Fruit fly (Drosophila melanogaster) whole organism, prepupa: Measurements from ENCODE around the gene CG7627.

ENCODE experiments used
- Blimp-1 ChIP-seq: fragments of 200-800 bp; sonication (Bioruptor generic); optimal IDR thresholded peaks from 3 replicates; lab custom pipeline; 2017; ENCODE audit warnings: missing biosample characterization, missing genetic modification characterization, mild to moderate bottlenecking, moderate library complexity, missing genetic modification reagents
- CG10669 ChIP-seq: fragments of 200-800 bp; sonication (Bioruptor generic); optimal IDR thresholded peaks from 3 replicates; lab custom pipeline; 2018; ENCODE audit warnings: missing biosample characterization, mild to moderate bottlenecking, missing genetic modification characterization, moderate library complexity
- CG11762 ChIP-seq: fragments of 200-800 bp; sonication (Bioruptor generic); optimal IDR thresholded peaks from 3 replicates; lab custom pipeline; 2016; ENCODE audit warnings: missing biosample characterization, missing genetic modification characterization; ENCODE audit not compliant: insufficient read depth
- CG11902 ChIP-seq: fragments of 200-800 bp; sonication (Bioruptor generic); optimal IDR thresholded peaks from 3 replicates; lab custom pipeline; 2016; ENCODE audit warnings: missing biosample characterization, missing genetic modification characterization
- CG15336 ChIP-seq: fragments of 200-800 bp; sonication (Bioruptor generic); IDR thresholded peaks from 2 replicates; pipeline ENCODE4 v1.3.6; 2022; ENCODE audit warnings: missing biosample characterization, missing genetic modification characterization
- CG3032 ChIP-seq: fragments of 200-800 bp; optimal IDR thresholded peaks from 2 replicates; lab custom pipeline; 2019; ENCODE audit warnings: missing biosample characterization, mild to moderate bottlenecking, missing genetic modification characterization, moderate library complexity
- CG31627 ChIP-seq: fragments of 200-800 bp; sonication (Bioruptor generic); optimal IDR thresholded peaks from 3 replicates; lab custom pipeline; 2016; ENCODE audit warnings: missing biosample characterization, missing genetic modification characterization
- CG34406 ChIP-seq: fragments of 200-800 bp; sonication (Bioruptor generic); optimal IDR thresholded peaks from 3 replicates; lab custom pipeline; 2016; ENCODE audit warnings: missing biosample characterization, missing genetic modification characterization
- CG3919 ChIP-seq: fragments of 200-800 bp; sonication (Bioruptor generic); optimal IDR thresholded peaks from 3 replicates; lab custom pipeline; 2016; ENCODE audit warnings: missing biosample characterization, missing genetic modification characterization
- CG4318 ChIP-seq: fragments of 200-800 bp; sonication (Bioruptor generic); optimal IDR thresholded peaks from 3 replicates; lab custom pipeline; 2017; ENCODE audit warnings: missing biosample characterization, mild to moderate bottlenecking, missing genetic modification characterization
- CG6163 ChIP-seq: fragments of 200-800 bp; sonication (Bioruptor generic); IDR thresholded peaks from 3 replicates; pipeline ENCODE4 v1.3.6; 2022; ENCODE audit warnings: missing biosample characterization, missing genetic modification characterization
- CG6854 ChIP-seq: fragments of 200-800 bp; sonication (Bioruptor generic); optimal IDR thresholded peaks from 2 replicates; lab custom pipeline; 2017; ENCODE audit warnings: missing biosample characterization, mild to moderate bottlenecking, missing genetic modification characterization
- CG7368 ChIP-seq: fragments of 200-800 bp; sonication (Bioruptor generic); optimal IDR thresholded peaks from 3 replicates; lab custom pipeline; 2016; ENCODE audit warnings: missing biosample characterization, missing genetic modification characterization
- CG8632 ChIP-seq: fragments of 200-800 bp; sonication (Bioruptor generic); optimal IDR thresholded peaks from 3 replicates; lab custom pipeline; 2016; ENCODE audit warnings: missing biosample characterization, missing genetic modification characterization
- CG9139 ChIP-seq: fragments of 200-800 bp; sonication (Bioruptor generic); optimal IDR thresholded peaks from 3 replicates; lab custom pipeline; 2017; ENCODE audit warnings: missing biosample characterization, mild to moderate bottlenecking, missing genetic modification characterization
- Ets21C ChIP-seq: fragments of 200-800 bp; sonication (Bioruptor generic); optimal IDR thresholded peaks from 3 replicates; lab custom pipeline; 2016; ENCODE audit warnings: missing biosample characterization, missing genetic modification characterization
- Hr38 ChIP-seq: sonication (Bioruptor generic); optimal IDR thresholded peaks from 2 replicates; lab custom pipeline; 2016; ENCODE audit warnings: missing biosample characterization, missing genetic modification characterization
- Hr39 ChIP-seq: fragments of 200-800 bp; sonication (Bioruptor generic); optimal IDR thresholded peaks from 2 replicates; lab custom pipeline; 2016; ENCODE audit warnings: missing biosample characterization, missing genetic modification characterization
- Lpt ChIP-seq: fragments of 200-800 bp; sonication (Bioruptor generic); optimal IDR thresholded peaks from 3 replicates; lab custom pipeline; 2016; ENCODE audit warnings: missing biosample characterization, missing genetic modification characterization
- OdsH ChIP-seq: fragments of 200-800 bp; sonication (Bioruptor generic); optimal IDR thresholded peaks from 3 replicates; lab custom pipeline; 2016; ENCODE audit warnings: missing biosample characterization, missing genetic modification characterization
- Smox ChIP-seq: fragments of 200-800 bp; sonication (Bioruptor generic); optimal IDR thresholded peaks from 3 replicates; lab custom pipeline; 2016; ENCODE audit warnings: missing biosample characterization, missing genetic modification characterization
- Sox102F ChIP-seq: fragments of 200-800 bp; sonication (Bioruptor generic); optimal IDR thresholded peaks from 2 replicates; lab custom pipeline; 2016; ENCODE audit warnings: missing biosample characterization, mild to moderate bottlenecking, missing genetic modification characterization
- achi ChIP-seq: fragments of 200-800 bp; sonication (Bioruptor generic); optimal IDR thresholded peaks from 3 replicates; lab custom pipeline; 2016; ENCODE audit warnings: missing biosample characterization, missing genetic modification characterization
- cyc ChIP-seq: fragments of 200-800 bp; sonication (Bioruptor generic); optimal IDR thresholded peaks from 3 replicates; lab custom pipeline; 2016; ENCODE audit warnings: missing biosample characterization, missing genetic modification characterization
- dsx ChIP-seq: fragments of 200-800 bp; optimal IDR thresholded peaks from 3 replicates; lab custom pipeline; 2019; ENCODE audit warnings: missing biosample characterization, mild to moderate bottlenecking, missing genetic modification characterization, moderate library complexity; ENCODE audit not compliant: poor library complexity, severe bottlenecking
- eg ChIP-seq: fragments of 200-800 bp; sonication (Bioruptor generic); IDR thresholded peaks from 3 replicates; pipeline ENCODE4 v1.3.6; 2022; ENCODE audit warnings: missing biosample characterization, missing genetic modification characterization
- fd59A ChIP-seq: fragments of 200-800 bp; sonication (Bioruptor generic); optimal IDR thresholded peaks from 2 replicates; lab custom pipeline; 2017; ENCODE audit warnings: missing biosample characterization, mild to moderate bottlenecking, missing genetic modification characterization, missing genetic modification reagents
- fkh ChIP-seq: fragments of 200-800 bp; sonication (Bioruptor generic); optimal IDR thresholded peaks from 3 replicates; lab custom pipeline; 2017; ENCODE audit warnings: missing biosample characterization, mild to moderate bottlenecking, missing genetic modification characterization, moderate library complexity
- ss ChIP-seq, 2 experiments: fragments of 200-800 bp; sonication (Bioruptor generic); optimal IDR thresholded peaks; 2 replicates in 1 of 2; 3 replicates in 1 of 2; lab custom pipeline; 2017 to 2018; ENCODE audit warnings: mild to moderate bottlenecking in 2 of 2, missing biosample characterization in 2 of 2, missing genetic modification characterization in 2 of 2, moderate library complexity in 1 of 2
- topi ChIP-seq: fragments of 200-800 bp; sonication (Bioruptor generic); optimal IDR thresholded peaks from 3 replicates; lab custom pipeline; 2016; ENCODE audit warnings: missing biosample characterization, missing genetic modification characterization
- vri ChIP-seq: fragments of 200-800 bp; sonication (Bioruptor generic); optimal IDR thresholded peaks from 3 replicates; lab custom pipeline; 2016; ENCODE audit warnings: missing biosample characterization, mild to moderate bottlenecking, missing genetic modification characterization

The CG7627 gene

DNA sequence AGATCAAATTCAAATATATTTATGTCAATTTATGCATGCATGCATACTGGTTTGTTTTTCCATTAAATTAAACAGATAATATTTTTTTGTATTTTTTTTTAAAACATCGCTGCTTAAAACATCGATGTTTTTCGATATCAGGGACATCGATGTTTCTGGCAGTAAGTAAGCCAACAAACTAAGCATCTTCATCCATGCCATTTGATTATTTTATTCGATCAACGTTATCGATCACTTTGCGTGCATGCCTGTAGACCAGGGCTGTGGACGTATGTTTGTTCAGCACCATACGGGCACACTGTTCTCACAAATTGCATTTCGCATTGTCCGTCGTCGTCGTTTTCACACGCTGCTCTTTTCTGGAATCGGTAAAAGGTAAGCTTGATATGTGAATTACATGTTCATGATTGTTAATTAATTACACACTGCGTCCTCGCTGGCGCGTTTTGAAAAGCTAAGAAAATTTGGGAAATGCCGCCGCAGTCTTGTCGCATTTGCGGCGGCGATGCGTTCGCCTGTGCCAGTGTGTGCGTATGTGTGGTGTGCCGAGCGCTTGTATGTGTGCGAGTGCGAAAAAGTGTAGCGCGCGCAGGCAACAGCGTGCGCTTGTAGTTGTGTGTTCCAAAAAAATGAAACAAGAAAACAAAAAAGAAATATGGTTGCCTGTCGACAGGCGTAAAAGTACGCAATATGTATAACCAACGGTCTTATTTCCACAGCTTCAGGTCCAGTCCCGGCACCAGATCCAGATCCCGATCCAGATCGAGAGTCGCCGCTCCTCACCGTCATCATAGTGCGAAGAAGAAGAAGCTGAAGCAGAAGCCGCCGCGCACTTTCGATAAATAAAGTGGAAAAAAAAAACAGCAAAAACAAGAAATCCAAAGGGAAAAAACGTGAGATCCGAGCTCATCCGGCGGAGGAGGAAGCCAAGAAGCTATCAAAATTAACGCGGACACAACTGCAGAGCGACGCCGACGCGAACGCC, 41.3 kb upstream of the CG7627 start, which contains the start of gene emb (continued):
- TF ChIP-seq CG11902 (GFP tag; lab: Kevin White, UChicago), result no peak
- peak; percentile 62 for TF ChIP-seq CG31627 (GFP tag; lab: Kevin White, UChicago)
- TF ChIP-seq CG34406 (GFP tag; lab: Kevin White, UChicago), result peak; percentile 51
- TF ChIP-seq ss (GFP tag; optimal IDR thresholded peaks at IDR 0.05; lab: Kevin White, UChicago), result peak in 1 of 2 experiments; percentile 89
- TF ChIP-seq CG8632, result no peak
- no peak for TF ChIP-seq CG3919
- peak; percentile 69 for TF ChIP-seq CG6854 (GFP tag; lab: Kevin White, UChicago)
- TF ChIP-seq CG11762 (GFP tag; lab: Kevin White, UChicago), result no peak
- no peak for TF ChIP-seq Smox (GFP tag; lab: Kevin White, UChicago)

DNA sequence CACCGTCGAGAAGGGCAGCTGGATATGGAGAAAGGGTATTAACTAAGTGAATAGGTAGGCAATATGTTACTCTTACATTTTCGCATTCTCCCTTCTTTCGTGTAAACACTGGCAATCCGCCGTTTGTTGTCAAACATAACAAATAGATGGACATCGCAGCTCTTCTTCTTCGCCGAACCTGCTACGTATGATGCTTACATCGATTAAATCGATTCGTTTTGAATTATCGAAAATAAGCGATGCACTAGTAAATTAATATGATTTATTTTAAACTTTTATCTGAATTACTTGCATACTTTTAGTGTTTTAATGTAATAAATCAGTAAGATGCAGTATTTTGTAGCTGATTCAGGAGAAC, 40.6 kb upstream of the CG7627 start, which contains the start of gene fy:
fy (minus strand) TSS at position 353 of the 358 bp plus-strand sequence.
- no peak for TF ChIP-seq CG8632
- TF ChIP-seq topi, result no peak
- TF ChIP-seq Ets21C (GFP tag; lab: Kevin White, UChicago), result no peak
- TF ChIP-seq CG11902 (GFP tag; lab: Kevin White, UChicago), result no peak
- TF ChIP-seq, all 60 proteins: peak for 0

dm6 chr2L:8399863-8400598, 37.8 kb upstream of the CG7627 start, which contains the start of gene CG31898:
Gene CG31898 (plus strand): TSS chr2L:8400421.
- TF ChIP-seq vri (GFP tag; lab: Kevin White, UChicago) (peak; percentile 87), Lpt (GFP tag; lab: Kevin White, UChicago) (no peak), Hr39 (GFP tag; lab: Kevin White, UChicago) (no peak)

dm6 chr2L:8398721-8399120, 36.5 kb upstream of the CG7627 start, which contains the start of gene CG13386:
Gene CG13386 (plus strand): TSS chr2L:8399021.
- TF ChIP-seq eg, result no peak
- no peak for TF ChIP-seq CG3032 (tag; lab: Kevin White, UChicago)
- TF ChIP-seq Sox102F, result no peak
- TF ChIP-seq dsx (GFP tag; lab: Kevin White, UChicago), result no peak
- TF ChIP-seq fd59A (GFP tag; lab: Kevin White, UChicago), result no peak
- no peak for TF ChIP-seq Blimp-1
- no peak for TF ChIP-seq CG6163 (GFP tag; lab: Robert Waterston, UW)
- no peak for TF ChIP-seq OdsH (GFP tag; lab: Kevin White, UChicago)
- no peak for TF ChIP-seq achi (GFP tag; lab: Kevin White, UChicago)
- no peak for TF ChIP-seq CG9139 (GFP tag; lab: Kevin White, UChicago)
- TF ChIP-seq CG7368 (GFP tag; lab: Kevin White, UChicago), result no peak

DNA sequence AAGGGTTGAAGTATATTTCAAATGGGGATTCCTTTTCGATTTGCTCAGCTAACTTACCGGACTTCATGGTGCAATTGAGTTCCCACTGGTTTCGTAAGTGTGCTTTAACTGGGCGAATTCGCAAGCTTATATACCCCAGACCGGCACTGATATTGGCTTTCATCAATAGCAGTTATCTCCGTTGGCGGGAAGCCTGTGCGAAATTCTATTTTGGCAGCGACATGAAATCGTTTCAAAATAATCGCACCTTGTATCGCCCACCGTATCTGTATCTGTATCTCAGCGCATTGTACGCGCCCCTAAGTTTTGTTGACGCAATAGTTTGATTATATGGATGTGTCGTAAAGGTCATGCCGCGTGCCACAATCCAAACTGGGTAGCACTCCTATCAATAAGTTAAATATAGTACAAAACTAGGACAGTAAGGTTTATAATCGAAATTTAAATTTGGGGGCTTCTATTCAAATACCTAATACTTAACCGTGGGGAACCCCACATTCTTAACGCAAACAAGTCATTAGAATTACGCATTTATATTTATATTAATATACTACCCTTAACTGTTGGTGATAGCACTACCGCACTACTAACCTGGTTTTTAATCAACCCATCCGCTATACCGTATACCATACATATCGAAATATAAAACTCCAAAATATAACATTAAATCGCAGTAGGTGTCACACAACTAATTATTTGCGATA, 33.9 kb upstream of the CG7627 start, which contains the start of the genes Peritrophin-15a and CG13385:
Peritrophin-15a (minus strand) TSS at position 101 of the 704 bp plus-strand sequence.
CG13385 (plus strand) TSS at position 654 of the 704 bp plus-strand sequence.
- no peak for TF ChIP-seq Ets21C (GFP tag; lab: Kevin White, UChicago)
- no peak for TF ChIP-seq CG11902 (GFP tag; lab: Kevin White, UChicago)
- TF ChIP-seq cyc, result no peak
- TF ChIP-seq CG4318 (GFP tag; lab: Kevin White, UChicago), result no peak
- no peak for TF ChIP-seq fd59A (GFP tag; lab: Kevin White, UChicago)
- TF ChIP-seq fkh (GFP tag; lab: Kevin White, UChicago), result no peak
- no peak for TF ChIP-seq CG34406 (GFP tag; lab: Kevin White, UChicago)
- no peak for TF ChIP-seq CG15336
- TF ChIP-seq CG31627 (GFP tag; lab: Kevin White, UChicago), result no peak
- TF ChIP-seq Hr38 (GFP tag; lab: Kevin White, UChicago), result no peak
- no peak for TF ChIP-seq CG10669 (GFP tag; lab: Kevin White, UChicago)
